Worm (Caenorhabditis elegans) whole organism, mixed stage, embryonic: ENCODE measurements around the gene str-124.

ENCODE experiments used
- blmp-1 ChIP-seq: fragments of 150-350 bp; optimal IDR thresholded peaks from 2 replicates; lab custom pipeline; 2014; ENCODE audit warnings: missing biosample characterization, missing genetic modification characterization
- ces-1 ChIP-seq: fragments of 150-350 bp; optimal IDR thresholded peaks from 2 replicates; lab custom pipeline; 2014; ENCODE audit warnings: missing biosample characterization, missing genetic modification reagents, missing genetic modification characterization
- elt-1 ChIP-seq: sonication (generic microtip); optimal IDR thresholded peaks from 2 replicates; lab custom pipeline; 2017; ENCODE audit warnings: missing genetic modification characterization, mild to moderate bottlenecking, missing compliant biosample characterization, antibody characterized with exemption, moderate library complexity, borderline replicate concordance; ENCODE audit not compliant: insufficient read depth
- lin-32 ChIP-seq: fragments of 200-800 bp; sonication (Bioruptor generic); optimal IDR thresholded peaks from 2 replicates; lab custom pipeline; 2018; ENCODE audit warnings: mild to moderate bottlenecking, missing genetic modification characterization, missing compliant biosample characterization
- lsy-2 ChIP-seq: fragments of 150-350 bp; optimal IDR thresholded peaks from 2 replicates; lab custom pipeline; 2014; ENCODE audit warnings: missing biosample characterization, missing genetic modification characterization
- nhr-12 ChIP-seq: fragments of 150-350 bp; optimal IDR thresholded peaks from 2 replicates; lab custom pipeline; 2014; ENCODE audit warnings: missing biosample characterization, missing genetic modification characterization
- unc-120 ChIP-seq: sonication (generic microtip); optimal IDR thresholded peaks from 2 replicates; lab custom pipeline; 2017; ENCODE audit warnings: missing genetic modification characterization, missing compliant biosample characterization; ENCODE audit not compliant: poor library complexity, severe bottlenecking
- unc-39 ChIP-seq: fragments of 150-350 bp; optimal IDR thresholded peaks from 2 replicates; lab custom pipeline; 2014; ENCODE audit warnings: missing biosample characterization, missing genetic modification characterization
- unc-62 ChIP-seq: fragments of 150-350 bp; optimal IDR thresholded peaks from 2 replicates; lab custom pipeline; 2014; ENCODE audit warnings: missing biosample characterization, missing genetic modification reagents, missing genetic modification characterization

ce11 chrX:12759642-12760041, 28.1 kb upstream of the str-124 start:
- TF ChIP-seq ces-1 (GFP tag; lab: Kevin White, UChicago) = no peak
- no peak for TF ChIP-seq unc-120
- no peak for TF ChIP-seq lsy-2 (tag; lab: Kevin White, UChicago)
- TF ChIP-seq unc-39 = no peak
- no peak for TF ChIP-seq unc-62
- TF ChIP-seq elt-1 (tag; lab: Kevin White, UChicago) = no peak
- TF ChIP-seq blmp-1 (tag; lab: Kevin White, UChicago) = no peak
- no peak for TF ChIP-seq nhr-12 (tag; lab: Kevin White, UChicago)
- no peak for TF ChIP-seq lin-32 (GFP tag; lab: Kevin White, UChicago)
